Worm (Caenorhabditis elegans) whole organism, L1 larva: ENCODE results near the gene spe-10.

ENCODE experiments used
- C34B4.2 ChIP-seq: sonication (generic microtip); optimal IDR thresholded peaks from 2 replicates; lab custom pipeline; 2017; ENCODE audit warnings: mild to moderate bottlenecking, missing genetic modification characterization, missing compliant biosample characterization
- F16B12.6 ChIP-seq: fragments of 150-350 bp; optimal IDR thresholded peaks from 2 replicates; lab custom pipeline; 2014; ENCODE audit warnings: missing biosample characterization, missing genetic modification characterization
- ama-1 ChIP-seq: fragments of 150-350 bp; optimal IDR thresholded peaks from 2 replicates; lab custom pipeline; 2014
- blmp-1 ChIP-seq: fragments of 150-350 bp; optimal IDR thresholded peaks from 2 replicates; lab custom pipeline; 2014; ENCODE audit warnings: missing biosample characterization, missing genetic modification characterization
- ceh-8 ChIP-seq: fragments of 200-800 bp; sonication (Bioruptor generic); optimal IDR thresholded peaks from 2 replicates; lab custom pipeline; 2018; ENCODE audit warnings: mild to moderate bottlenecking, missing genetic modification characterization, moderate library complexity, missing compliant biosample characterization
- ceh-82 ChIP-seq, 3 experiments: fragments of 150-350 bp in 1 of 3; sonication (generic microtip) in 2 of 3; optimal IDR thresholded peaks; 2 replicates each; lab custom pipeline; 2014 to 2017; ENCODE audit warnings: missing biosample characterization in 3 of 3, missing genetic modification characterization in 3 of 3
- ceh-90 ChIP-seq: sonication (generic microtip); optimal IDR thresholded peaks from 2 replicates; lab custom pipeline; 2016; ENCODE audit warnings: missing genetic modification characterization, missing compliant biosample characterization
- efl-1 ChIP-seq, 4 experiments: fragments of 150-350 bp; optimal IDR thresholded peaks in 3 of 4; peaks in 1 of 4; 1 replicate in 1 of 4; 2 replicates in 3 of 4; lab custom pipeline; 2014; ENCODE audit warnings: missing biosample characterization in 2 of 4, missing genetic modification characterization in 2 of 4, missing genetic modification reagents in 2 of 4
- efl-3 ChIP-seq: fragments of 200-800 bp; sonication (Bioruptor generic); optimal IDR thresholded peaks from 2 replicates; lab custom pipeline; 2018; ENCODE audit warnings: mild to moderate bottlenecking, missing genetic modification characterization, missing compliant biosample characterization
- fkh-4 ChIP-seq: sonication (generic microtip); optimal IDR thresholded peaks from 2 replicates; lab custom pipeline; 2016; ENCODE audit warnings: missing compliant biosample characterization, missing genetic modification characterization, borderline replicate concordance
- fos-1 ChIP-seq: fragments of 150-350 bp; optimal IDR thresholded peaks from 2 replicates; lab custom pipeline; 2014; ENCODE audit warnings: missing biosample characterization, missing genetic modification characterization
- grh-1 ChIP-seq: fragments of 200-800 bp; sonication (Bioruptor generic); IDR thresholded peaks from 2 replicates; pipeline ENCODE4 v1.3.6; 2022; ENCODE audit warnings: missing genetic modification reagents, missing genetic modification characterization, missing compliant biosample characterization
- hlh-17 ChIP-seq: fragments of 200-800 bp; sonication (Bioruptor generic); optimal IDR thresholded peaks from 2 replicates; lab custom pipeline; 2018; ENCODE audit warnings: missing genetic modification characterization, mild to moderate bottlenecking, missing compliant biosample characterization, moderate library complexity, borderline replicate concordance
- hlh-4 ChIP-seq: sonication (generic microtip); optimal IDR thresholded peaks from 2 replicates; lab custom pipeline; 2016; ENCODE audit warnings: mild to moderate bottlenecking, missing genetic modification characterization, missing compliant biosample characterization
- hpl-2 ChIP-seq: fragments of 150-350 bp; optimal IDR thresholded peaks from 2 replicates; lab custom pipeline; 2014; ENCODE audit warnings: missing biosample characterization, missing genetic modification reagents, missing genetic modification characterization
- isw-1 ChIP-seq: fragments of 200-800 bp; sonication (Bioruptor generic); IDR thresholded peaks from 2 replicates; pipeline ENCODE4 v1.3.6; 2022; ENCODE audit warnings: missing genetic modification characterization, missing compliant biosample characterization
- lin-14 ChIP-seq: fragments of 200-800 bp; sonication (Bioruptor generic); optimal IDR thresholded peaks from 2 replicates; lab custom pipeline; 2018; ENCODE audit warnings: mild to moderate bottlenecking, missing genetic modification characterization, moderate library complexity, missing compliant biosample characterization
- lin-35 ChIP-seq, 2 experiments: fragments of 150-350 bp; optimal IDR thresholded peaks; 2 replicates each; lab custom pipeline; 2014; ENCODE audit warnings: missing biosample characterization in 2 of 2, missing genetic modification characterization in 2 of 2, missing genetic modification reagents in 2 of 2
- lin-39 ChIP-seq: fragments of 150-350 bp; optimal IDR thresholded peaks from 2 replicates; lab custom pipeline; 2014; ENCODE audit warnings: missing biosample characterization, missing genetic modification reagents, missing genetic modification characterization
- lsy-2 ChIP-seq, 2 experiments: fragments of 150-350 bp; optimal IDR thresholded peaks; 2 replicates each; lab custom pipeline; 2014; ENCODE audit warnings: missing biosample characterization in 2 of 2, missing genetic modification characterization in 2 of 2
- mef-2 ChIP-seq: fragments of 150-350 bp; optimal IDR thresholded peaks from 2 replicates; lab custom pipeline; 2014; ENCODE audit warnings: missing biosample characterization, missing genetic modification characterization
- mep-1 ChIP-seq: fragments of 150-350 bp; optimal IDR thresholded peaks from 2 replicates; lab custom pipeline; 2014; ENCODE audit warnings: missing biosample characterization, missing genetic modification characterization
- nhr-11 ChIP-seq: fragments of 150-350 bp; optimal IDR thresholded peaks from 2 replicates; lab custom pipeline; 2014; ENCODE audit warnings: missing biosample characterization, missing genetic modification characterization
- nhr-237 ChIP-seq: fragments of 150-350 bp; optimal IDR thresholded peaks from 2 replicates; lab custom pipeline; 2014; ENCODE audit warnings: missing biosample characterization, missing genetic modification characterization
- nhr-28 ChIP-seq: fragments of 150-350 bp; optimal IDR thresholded peaks from 2 replicates; lab custom pipeline; 2014; ENCODE audit warnings: missing biosample characterization, missing genetic modification characterization
- nhr-76 ChIP-seq: sonication (generic microtip); optimal IDR thresholded peaks from 2 replicates; lab custom pipeline; 2017; ENCODE audit warnings: missing biosample characterization, missing genetic modification characterization
- nhr-77 ChIP-seq: fragments of 150-350 bp; optimal IDR thresholded peaks from 2 replicates; lab custom pipeline; 2014; ENCODE audit warnings: missing biosample characterization, missing genetic modification characterization
- nhr-84 ChIP-seq: sonication (generic microtip); optimal IDR thresholded peaks from 2 replicates; lab custom pipeline; 2017; ENCODE audit warnings: missing biosample characterization, missing genetic modification characterization
- nhr-90 ChIP-seq: sonication (generic microtip); optimal IDR thresholded peaks from 2 replicates; lab custom pipeline; 2016; ENCODE audit warnings: mild to moderate bottlenecking, missing genetic modification characterization, missing compliant biosample characterization; ENCODE audit not compliant: poor library complexity
- pag-3 ChIP-seq: sonication (generic microtip); optimal IDR thresholded peaks from 2 replicates; lab custom pipeline; 2017; ENCODE audit warnings: missing genetic modification characterization, mild to moderate bottlenecking, missing compliant biosample characterization, antibody characterized with exemption, borderline replicate concordance; ENCODE audit not compliant: insufficient read depth
- pqm-1 ChIP-seq: sonication (generic microtip); optimal IDR thresholded peaks from 3 replicates; lab custom pipeline; 2017; ENCODE audit warnings: missing biosample characterization, missing genetic modification characterization
- rnt-1 ChIP-seq: sonication (generic microtip); optimal IDR thresholded peaks from 2 replicates; lab custom pipeline; 2016; ENCODE audit warnings: mild to moderate bottlenecking, missing genetic modification characterization, moderate library complexity, missing compliant biosample characterization
- snu-23 ChIP-seq: sonication (generic microtip); optimal IDR thresholded peaks from 2 replicates; lab custom pipeline; 2016; ENCODE audit warnings: missing genetic modification characterization, missing compliant biosample characterization
- sox-4 ChIP-seq: sonication (generic microtip); optimal IDR thresholded peaks from 2 replicates; lab custom pipeline; 2016; ENCODE audit warnings: missing genetic modification characterization, missing compliant biosample characterization
- sup-37 ChIP-seq: fragments of 200-800 bp; sonication (Bioruptor generic); optimal IDR thresholded peaks from 2 replicates; lab custom pipeline; 2018; ENCODE audit warnings: mild to moderate bottlenecking, missing genetic modification characterization, missing compliant biosample characterization
- tlp-1 ChIP-seq: fragments of 150-350 bp; optimal IDR thresholded peaks from 2 replicates; lab custom pipeline; 2014; ENCODE audit warnings: missing biosample characterization, missing genetic modification characterization
- unc-130 ChIP-seq: fragments of 150-350 bp; optimal IDR thresholded peaks from 2 replicates; lab custom pipeline; 2017; ENCODE audit warnings: missing biosample characterization, missing genetic modification characterization, inconsistent platforms
- unc-30 ChIP-seq: sonication (generic microtip); optimal IDR thresholded peaks from 2 replicates; lab custom pipeline; 2017; ENCODE audit warnings: missing biosample characterization, missing genetic modification characterization
- unc-62 ChIP-seq: fragments of 150-350 bp; optimal IDR thresholded peaks from 2 replicates; lab custom pipeline; 2014; ENCODE audit warnings: missing biosample characterization, missing genetic modification reagents, missing genetic modification characterization
- unc-98 ChIP-seq: fragments of 200-800 bp; sonication (Bioruptor generic); IDR thresholded peaks from 2 replicates; pipeline ENCODE4 v1.3.6; 2022; ENCODE audit warnings: missing genetic modification characterization, missing compliant biosample characterization
- vab-15 ChIP-seq: sonication (generic microtip); optimal IDR thresholded peaks from 2 replicates; lab custom pipeline; 2017; ENCODE audit warnings: missing genotype, mild to moderate bottlenecking, missing genetic modification characterization, missing compliant biosample characterization
- zip-4 ChIP-seq: fragments of 200-800 bp; sonication (Bioruptor generic); optimal IDR thresholded peaks from 2 replicates; lab custom pipeline; 2018; ENCODE audit warnings: mild to moderate bottlenecking, missing genetic modification characterization, moderate library complexity, missing compliant biosample characterization
- ztf-11 ChIP-seq, 2 experiments: sonication (generic microtip); optimal IDR thresholded peaks; 2 replicates each; lab custom pipeline; 2016 to 2017; ENCODE audit warnings: missing genetic modification characterization in 2 of 2, missing biosample characterization in 1 of 2, missing compliant biosample characterization in 1 of 2

spe-10 gene

ce11 chrV:10357467-10357953 lies 26.5 kb upstream of the spe-10 start, which contains the start of gene ceeh-2:
ceeh-2 (minus strand) TSS chrV:10357903.
- TF ChIP-seq vab-15 (tag; lab: Kevin White, UChicago) (no peak), lin-35 (GFP tag; optimal IDR thresholded peaks at IDR 0.05; lab: Kevin White, UChicago) (peak in 1 of 2 experiments; percentile 27), efl-1 (optimal IDR thresholded peaks at IDR 0.05; lab: Kevin White, UChicago) (no peak), efl-1 (GFP tag; optimal IDR thresholded peaks at IDR 0.05 in 1 of 2; lab: Kevin White, UChicago) (peak in 1 of 2 experiments; percentile 80), ceh-8 (GFP tag; lab: Kevin White, UChicago) (no peak), sup-37 (GFP tag; lab: Kevin White, UChicago) (no peak)
- TF ChIP-seq, all 84 proteins: peak for 2

DNA sequence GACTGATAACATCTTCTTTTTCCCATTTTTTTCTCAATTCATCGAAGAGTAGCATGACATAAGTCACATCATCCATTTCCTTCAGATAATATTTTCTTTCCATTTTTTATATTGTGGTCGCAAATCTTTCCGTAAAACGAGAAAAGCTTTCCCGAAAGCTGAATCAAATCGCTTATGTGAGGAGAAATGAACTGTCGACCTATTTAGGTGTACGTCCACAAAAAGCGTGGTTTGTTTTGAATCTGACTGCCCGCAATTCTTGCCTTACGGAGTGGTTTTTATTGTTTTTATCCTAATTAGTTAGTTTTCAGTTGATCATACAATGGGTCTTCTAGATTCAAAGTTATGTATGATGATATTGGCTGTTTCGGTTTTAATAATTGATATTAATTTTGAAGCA lies 25.8 kb upstream of the spe-10 start, which contains the start of gene ttll-15:
TSS of gene ttll-15 (plus strand) at position 301 of the 400 bp plus-strand sequence.
- TF ChIP-seq blmp-1 (tag; lab: Kevin White, UChicago) (peak; percentile 49), lsy-2 (tag; optimal IDR thresholded peaks at IDR 0.05; lab: Kevin White, UChicago) (no peak)

DNA sequence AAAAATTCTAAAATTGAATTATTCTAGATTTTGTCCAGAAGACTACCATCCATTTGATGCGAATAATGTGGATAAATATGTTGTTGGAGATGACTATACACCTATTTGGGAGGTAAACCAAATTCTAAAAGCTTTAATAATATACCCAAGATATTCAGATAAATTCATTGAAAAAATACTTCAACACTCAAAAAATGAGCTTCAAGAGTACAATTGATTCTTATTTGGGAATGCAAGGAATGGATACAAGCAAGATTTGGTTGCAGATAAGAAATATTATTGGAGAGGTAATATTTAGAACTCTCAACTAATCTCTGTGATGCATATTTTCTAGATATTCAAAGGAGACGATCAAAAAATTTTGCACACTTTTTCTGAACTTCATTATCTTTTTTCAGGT lies 23.9 kb upstream of the spe-10 start:
- no peak for TF ChIP-seq efl-3
- TF ChIP-seq lin-35 (GFP tag; optimal IDR thresholded peaks at IDR 0.05; lab: Kevin White, UChicago) = no peak

DNA sequence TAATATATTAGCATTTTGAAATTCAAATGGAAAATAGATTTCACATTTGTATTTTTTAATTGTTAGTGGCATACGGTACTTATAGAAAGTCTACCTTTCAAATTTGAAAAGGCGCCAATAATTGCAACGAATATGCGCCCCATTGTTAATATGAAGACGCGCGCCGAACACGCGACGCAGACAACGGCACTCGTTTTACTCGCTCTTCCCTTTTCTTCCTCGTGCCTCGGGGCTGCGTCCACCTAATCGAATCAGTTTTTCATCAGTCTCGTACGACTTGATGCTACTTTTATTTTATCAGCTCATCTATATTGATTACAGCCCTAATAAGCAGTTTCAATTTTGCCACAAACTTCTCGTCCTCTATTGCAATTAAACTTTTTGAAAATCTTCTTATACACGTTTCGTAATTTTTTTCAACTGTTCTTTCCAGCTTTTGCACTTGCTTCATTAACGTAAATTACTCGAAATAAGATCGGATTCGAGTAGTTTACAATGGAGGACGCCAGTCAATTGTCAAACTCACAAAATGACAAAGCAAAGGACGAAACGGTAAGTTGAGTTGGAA lies 22.1 kb upstream of the spe-10 start, which contains the start of gene cash-1:
TSS of gene cash-1 (plus strand) at position 432 of the 568 bp plus-strand sequence.
- no peak for TF ChIP-seq lin-39 (tag; lab: Kevin White, UChicago)
- no peak for TF ChIP-seq nhr-84 (tag; lab: Kevin White, UChicago)
- peak; percentile 84 for TF ChIP-seq lin-14
- peak; percentile 72 to 84 for TF ChIP-seq efl-1 (optimal IDR thresholded peaks at IDR 0.05; lab: Kevin White, UChicago)
- peak; percentile 87 to 98 for TF ChIP-seq efl-1 (GFP tag; optimal IDR thresholded peaks at IDR 0.05 in 1 of 2; lab: Kevin White, UChicago)
- TF ChIP-seq mep-1 (tag; lab: Kevin White, UChicago) = peak; percentile 71
- TF ChIP-seq isw-1 (GFP tag; lab: Robert Waterston, UW) = peak; percentile 67
- TF ChIP-seq hlh-17 = no peak
- no peak for TF ChIP-seq grh-1
- TF ChIP-seq lsy-2 (tag; optimal IDR thresholded peaks at IDR 0.05; lab: Kevin White, UChicago) = peak; percentile 56 to 86
- TF ChIP-seq unc-30 (tag; lab: Kevin White, UChicago) = no peak
- TF ChIP-seq hlh-4 (tag; lab: Kevin White, UChicago) = no peak
- TF ChIP-seq ceh-8 (GFP tag; lab: Kevin White, UChicago) = peak; percentile 47
- no peak for TF ChIP-seq nhr-237 (tag; lab: Kevin White, UChicago)
- TF ChIP-seq unc-62 (GFP tag; lab: Kevin White, UChicago) = no peak
- TF ChIP-seq nhr-28 (tag; lab: Kevin White, UChicago) = no peak
- TF ChIP-seq ama-1 (lab: Kevin White, UChicago) = no peak
- no peak for TF ChIP-seq nhr-76
- peak; percentile 46 for TF ChIP-seq vab-15 (tag; lab: Kevin White, UChicago)
- no peak for TF ChIP-seq zip-4 (GFP tag; lab: Kevin White, UChicago)
- no peak for TF ChIP-seq ztf-11 (tag; optimal IDR thresholded peaks at IDR 0.05; lab: Kevin White, UChicago)
- peak; percentile 14 for TF ChIP-seq hpl-2 (GFP tag; lab: Kevin White, UChicago)
- peak; percentile 68 for TF ChIP-seq rnt-1 (tag; lab: Kevin White, UChicago)
- TF ChIP-seq mef-2 (tag; lab: Kevin White, UChicago) = no peak
- TF ChIP-seq nhr-77 (tag; lab: Kevin White, UChicago) = peak; percentile 39
- peak; percentile 6 to 77 (median 18) for TF ChIP-seq ceh-82 (tag; optimal IDR thresholded peaks at IDR 0.05; lab: Kevin White, UChicago)
- no peak for TF ChIP-seq pag-3
- TF ChIP-seq unc-130 (tag; lab: Kevin White, UChicago) = peak; percentile 68
- TF ChIP-seq unc-98 (GFP tag; lab: Robert Waterston, UW) = no peak
- TF ChIP-seq pqm-1 (tag; lab: Kevin White, UChicago) = no peak
- no peak for TF ChIP-seq efl-3
- TF ChIP-seq C34B4.2 (tag; lab: Kevin White, UChicago) = no peak
- TF ChIP-seq nhr-11 = no peak
- TF ChIP-seq snu-23 (GFP tag; lab: Kevin White, UChicago) = peak; percentile 72
- no peak for TF ChIP-seq fkh-4 (tag; lab: Kevin White, UChicago)
- no peak for TF ChIP-seq ceh-90 (tag; lab: Kevin White, UChicago)
- TF ChIP-seq tlp-1 (tag; lab: Kevin White, UChicago) = no peak
- peak; percentile 60 for TF ChIP-seq nhr-90 (tag; lab: Kevin White, UChicago)
- TF ChIP-seq blmp-1 (tag; lab: Kevin White, UChicago) = peak; percentile 74
- TF ChIP-seq fos-1 = no peak
- TF ChIP-seq F16B12.6 (tag; lab: Kevin White, UChicago) = peak; percentile 10
- TF ChIP-seq sox-4 (tag; lab: Kevin White, UChicago) = no peak
